Worm (Caenorhabditis elegans) whole organism, young adult: ENCODE data around the gene nlp-41.

Experiments used
- B0035.1 ChIP-seq: sonication (generic microtip); optimal IDR thresholded peaks from 2 replicates; lab custom pipeline; 2016; ENCODE audit warnings: missing genetic modification characterization, mild to moderate bottlenecking, missing compliant biosample characterization, missing genotype, missing genetic modification reagents
- B0336.3 ChIP-seq: fragments of 200-800 bp; sonication (Bioruptor generic); IDR thresholded peaks from 2 replicates; pipeline ENCODE4 v1.3.6; 2022; ENCODE audit warnings: missing genetic modification characterization, missing compliant biosample characterization
- C17E4.6 ChIP-seq: fragments of 200-800 bp; sonication (Bioruptor generic); IDR thresholded peaks from 2 replicates; pipeline ENCODE4 v1.3.6; 2022; ENCODE audit warnings: missing genetic modification reagents, missing genetic modification characterization, missing compliant biosample characterization
- D2030.7 ChIP-seq: fragments of 200-800 bp; sonication (Bioruptor generic); IDR thresholded peaks from 2 replicates; pipeline ENCODE4 v1.3.6; 2022; ENCODE audit warnings: missing genetic modification reagents, missing genetic modification characterization, missing compliant biosample characterization
- F22D6.2 ChIP-seq: sonication (generic microtip); optimal IDR thresholded peaks from 2 replicates; lab custom pipeline; 2016; ENCODE audit warnings: mild to moderate bottlenecking, missing genetic modification characterization, missing compliant biosample characterization
- F23B12.7 ChIP-seq: sonication (generic microtip); optimal IDR thresholded peaks from 2 replicates; lab custom pipeline; 2017; ENCODE audit warnings: missing genetic modification characterization, mild to moderate bottlenecking, missing compliant biosample characterization, antibody characterized with exemption, moderate library complexity; ENCODE audit not compliant: insufficient read depth
- F33H1.4 ChIP-seq: fragments of 200-800 bp; sonication (Bioruptor generic); IDR thresholded peaks from 2 replicates; pipeline ENCODE4 v1.3.6; 2022; ENCODE audit warnings: missing genetic modification reagents, missing genetic modification characterization, missing compliant biosample characterization
- F49E8.2 ChIP-seq: sonication (generic microtip); optimal IDR thresholded peaks from 3 replicates; lab custom pipeline; 2017; ENCODE audit warnings: missing genetic modification characterization, mild to moderate bottlenecking, missing compliant biosample characterization, antibody characterized with exemption, moderate library complexity; ENCODE audit not compliant: insufficient read depth
- K12H6.12 ChIP-seq: fragments of 200-800 bp; sonication (Bioruptor generic); optimal IDR thresholded peaks from 2 replicates; lab custom pipeline; 2018; ENCODE audit warnings: mild to moderate bottlenecking, missing genetic modification characterization, missing compliant biosample characterization
- ZK185.1 ChIP-seq: sonication (generic microtip); optimal IDR thresholded peaks from 2 replicates; lab custom pipeline; 2016; ENCODE audit warnings: mild to moderate bottlenecking, missing genetic modification characterization, missing compliant biosample characterization; ENCODE audit not compliant: poor library complexity, severe bottlenecking
- akir-1 ChIP-seq: fragments of 200-800 bp; sonication (Bioruptor generic); optimal IDR thresholded peaks from 2 replicates; lab custom pipeline; 2018; ENCODE audit warnings: mild to moderate bottlenecking, missing genetic modification characterization, moderate library complexity, missing compliant biosample characterization
- aptf-2 ChIP-seq: fragments of 200-800 bp; sonication (Bioruptor generic); conservative IDR thresholded peaks from 2 replicates; pipeline ENCODE4 v1.3.6; 2022; ENCODE audit warnings: missing genetic modification reagents, missing genetic modification characterization, missing compliant biosample characterization
- athp-1 ChIP-seq: sonication (generic microtip); optimal IDR thresholded peaks from 2 replicates; lab custom pipeline; 2017; ENCODE audit warnings: mild to moderate bottlenecking, missing genetic modification characterization, missing compliant biosample characterization
- attf-5 ChIP-seq: fragments of 200-800 bp; sonication (Bioruptor generic); optimal IDR thresholded peaks from 2 replicates; lab custom pipeline; 2018; ENCODE audit warnings: mild to moderate bottlenecking, missing genetic modification characterization, missing compliant biosample characterization
- bed-1 ChIP-seq: fragments of 200-800 bp; sonication (Bioruptor generic); IDR thresholded peaks from 2 replicates; pipeline ENCODE4 v1.3.6; 2022; ENCODE audit warnings: missing genetic modification reagents, missing genetic modification characterization, missing compliant biosample characterization
- bed-2 ChIP-seq: fragments of 200-800 bp; sonication (Bioruptor generic); IDR thresholded peaks from 2 replicates; pipeline ENCODE4 v1.3.6; 2022; ENCODE audit warnings: missing genetic modification reagents, missing genetic modification characterization, missing compliant biosample characterization
- ceh-40 ChIP-seq: fragments of 200-800 bp; sonication (Bioruptor generic); IDR thresholded peaks from 2 replicates; pipeline ENCODE4 v1.3.6; 2022; ENCODE audit warnings: missing genetic modification characterization, missing compliant biosample characterization
- ceh-79 ChIP-seq: sonication (generic microtip); optimal IDR thresholded peaks from 2 replicates; lab custom pipeline; 2017; ENCODE audit warnings: mild to moderate bottlenecking, missing genetic modification characterization, missing compliant biosample characterization
- ceh-91 ChIP-seq: fragments of 200-800 bp; sonication (Bioruptor generic); IDR thresholded peaks from 2 replicates; pipeline ENCODE4 v1.3.6; 2022; ENCODE audit warnings: missing genetic modification reagents, missing genetic modification characterization, missing compliant biosample characterization
- egl-18 ChIP-seq: fragments of 200-800 bp; sonication (Bioruptor generic); IDR thresholded peaks from 2 replicates; pipeline ENCODE4 v1.3.6; 2022; ENCODE audit warnings: missing genetic modification reagents, missing genetic modification characterization, missing compliant biosample characterization
- egl-44 ChIP-seq: fragments of 200-800 bp; sonication (Bioruptor generic); IDR thresholded peaks from 2 replicates; pipeline ENCODE4 v1.3.6; 2022; ENCODE audit warnings: missing genetic modification reagents, missing genetic modification characterization, missing compliant biosample characterization
- egrh-3 ChIP-seq: fragments of 200-800 bp; sonication (Bioruptor generic); IDR thresholded peaks from 2 replicates; pipeline ENCODE4 v1.3.6; 2022; ENCODE audit warnings: missing genetic modification reagents, missing genetic modification characterization, missing compliant biosample characterization
- ekl-4 ChIP-seq: fragments of 200-800 bp; sonication (Bioruptor generic); IDR thresholded peaks from 2 replicates; pipeline ENCODE4 v1.3.6; 2022; ENCODE audit warnings: missing genetic modification reagents, missing genetic modification characterization, missing compliant biosample characterization
- ets-4 ChIP-seq: fragments of 200-800 bp; sonication (Bioruptor generic); optimal IDR thresholded peaks from 2 replicates; lab custom pipeline; 2018; ENCODE audit warnings: mild to moderate bottlenecking, missing genetic modification characterization, missing compliant biosample characterization
- hmg-1.2 ChIP-seq: fragments of 200-800 bp; sonication (Bioruptor generic); IDR thresholded peaks from 2 replicates; pipeline ENCODE4 v1.3.6; 2022; ENCODE audit warnings: missing genetic modification reagents, missing genetic modification characterization, missing compliant biosample characterization
- hmg-20 ChIP-seq: fragments of 200-800 bp; sonication (Bioruptor generic); IDR thresholded peaks from 2 replicates; pipeline ENCODE4 v1.3.6; 2022; ENCODE audit warnings: missing genetic modification reagents, missing genetic modification characterization, missing compliant biosample characterization
- let-526 ChIP-seq: fragments of 200-800 bp; sonication (Bioruptor generic); IDR thresholded peaks from 2 replicates; pipeline ENCODE4 v1.3.6; 2022; ENCODE audit warnings: missing genetic modification reagents, missing genetic modification characterization, missing compliant biosample characterization
- let-607 ChIP-seq, 2 experiments: fragments of 200-800 bp in 1 of 2; sonication (Bioruptor generic) in 1 of 2; sonication (generic microtip) in 1 of 2; optimal IDR thresholded peaks; 2 replicates each; lab custom pipeline; 2016 to 2018; ENCODE audit warnings: mild to moderate bottlenecking in 2 of 2, missing compliant biosample characterization in 2 of 2, missing genetic modification characterization in 2 of 2, moderate library complexity in 2 of 2, missing genotype in 1 of 2
- lin-35 ChIP-seq, 3 experiments: fragments of 150-350 bp in 2 of 3; sonication (generic microtip) in 1 of 3; optimal IDR thresholded peaks; 2 replicates each; lab custom pipeline; 2014 to 2018; ENCODE audit warnings: missing biosample characterization in 3 of 3, missing genetic modification characterization in 3 of 3, missing genetic modification reagents in 3 of 3
- lin-54 ChIP-seq: fragments of 200-800 bp; sonication (Bioruptor generic); optimal IDR thresholded peaks from 2 replicates; lab custom pipeline; 2018; ENCODE audit warnings: mild to moderate bottlenecking, missing genetic modification characterization, missing compliant biosample characterization
- madf-10 ChIP-seq: sonication (generic microtip); optimal IDR thresholded peaks from 2 replicates; lab custom pipeline; 2016; ENCODE audit warnings: mild to moderate bottlenecking, missing genetic modification characterization, missing compliant biosample characterization
- mel-28 ChIP-seq: sonication (generic microtip); optimal IDR thresholded peaks from 2 replicates; lab custom pipeline; 2016; ENCODE audit warnings: borderline replicate concordance, mild to moderate bottlenecking, missing genetic modification characterization, missing compliant biosample characterization
- mxl-1 ChIP-seq: sonication (generic microtip); optimal IDR thresholded peaks from 2 replicates; lab custom pipeline; 2016; ENCODE audit warnings: missing genetic modification characterization, missing compliant biosample characterization
- nhr-27 ChIP-seq: fragments of 200-800 bp; sonication (Bioruptor generic); optimal IDR thresholded peaks from 2 replicates; lab custom pipeline; 2018; ENCODE audit warnings: mild to moderate bottlenecking, missing genetic modification characterization, moderate library complexity, missing compliant biosample characterization
- pbrm-1 ChIP-seq: fragments of 200-800 bp; sonication (Bioruptor generic); IDR thresholded peaks from 2 replicates; pipeline ENCODE4 v1.3.6; 2022; ENCODE audit warnings: missing genetic modification reagents, missing genetic modification characterization, missing compliant biosample characterization
- rcor-1 ChIP-seq: fragments of 200-800 bp; sonication (Bioruptor generic); IDR thresholded peaks from 2 replicates; pipeline ENCODE4 v1.3.6; 2022; ENCODE audit warnings: missing genetic modification reagents, missing genetic modification characterization, missing compliant biosample characterization
- rec-8 ChIP-seq, 2 experiments: sonication (generic microtip); optimal IDR thresholded peaks; 2 replicates each; lab custom pipeline; 2016; ENCODE audit warnings: mild to moderate bottlenecking in 2 of 2, missing genetic modification characterization in 2 of 2, missing genetic modification reagents in 2 of 2, missing genotype in 2 of 2, missing biosample characterization in 1 of 2, missing compliant biosample characterization in 1 of 2, moderate library complexity in 1 of 2
- tbp1 ChIP-seq: fragments of 200-800 bp; sonication (Bioruptor generic); optimal IDR thresholded peaks from 2 replicates; lab custom pipeline; 2018; ENCODE audit warnings: mild to moderate bottlenecking, missing genetic modification characterization, missing compliant biosample characterization
- tlf-1 ChIP-seq: fragments of 200-800 bp; sonication (Bioruptor generic); optimal IDR thresholded peaks from 2 replicates; lab custom pipeline; 2018; ENCODE audit warnings: mild to moderate bottlenecking, missing genetic modification characterization, missing compliant biosample characterization
- unc-130 ChIP-seq: sonication (generic microtip); optimal IDR thresholded peaks from 2 replicates; lab custom pipeline; 2016; ENCODE audit warnings: missing genetic modification reagents, missing genetic modification characterization, missing compliant biosample characterization
- xnd-1 ChIP-seq: sonication (generic microtip); optimal IDR thresholded peaks from 2 replicates; lab custom pipeline; 2016; ENCODE audit warnings: missing genotype, missing genetic modification reagents, missing genetic modification characterization, missing compliant biosample characterization
- ztf-22 ChIP-seq: fragments of 200-800 bp; sonication (Bioruptor generic); optimal IDR thresholded peaks from 2 replicates; lab custom pipeline; 2018; ENCODE audit warnings: mild to moderate bottlenecking, missing genetic modification characterization, moderate library complexity, missing compliant biosample characterization
- ztf-25 ChIP-seq: fragments of 200-800 bp; sonication (Bioruptor generic); IDR thresholded peaks from 2 replicates; pipeline ENCODE4 v1.3.6; 2022; ENCODE audit warnings: missing genetic modification reagents, missing genetic modification characterization, missing compliant biosample characterization
- ztf-26 ChIP-seq: sonication (generic microtip); optimal IDR thresholded peaks from 2 replicates; lab custom pipeline; 2017; ENCODE audit warnings: missing genetic modification characterization, missing compliant biosample characterization
- ztf-6 ChIP-seq: fragments of 200-800 bp; sonication (Bioruptor generic); IDR thresholded peaks from 2 replicates; pipeline ENCODE4 v1.3.6; 2022; ENCODE audit warnings: missing genetic modification reagents, missing genetic modification characterization, missing compliant biosample characterization

The nlp-41 gene

DNA sequence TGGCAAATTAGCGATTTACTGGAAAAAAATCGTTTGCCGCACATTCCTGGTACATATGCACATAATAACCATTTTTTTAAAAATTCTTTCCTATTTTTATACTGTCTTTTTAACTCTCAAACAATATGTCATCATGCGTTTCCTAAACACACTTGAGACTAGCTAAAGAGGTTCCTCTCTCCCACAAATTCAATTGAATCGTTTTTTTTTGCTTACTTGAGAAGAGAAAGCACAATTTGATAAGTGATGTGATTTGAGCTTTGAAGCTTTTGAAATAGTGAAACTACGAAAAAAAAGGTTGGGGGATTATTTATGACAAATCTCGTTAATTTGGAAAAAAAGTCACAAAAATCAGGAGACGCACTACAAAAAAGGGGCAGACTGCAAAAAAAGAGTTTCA is 4.3 kb downstream of the nlp-41 start:
- TF ChIP-seq akir-1 (GFP tag; lab: Kevin White, UChicago), result no peak

DNA sequence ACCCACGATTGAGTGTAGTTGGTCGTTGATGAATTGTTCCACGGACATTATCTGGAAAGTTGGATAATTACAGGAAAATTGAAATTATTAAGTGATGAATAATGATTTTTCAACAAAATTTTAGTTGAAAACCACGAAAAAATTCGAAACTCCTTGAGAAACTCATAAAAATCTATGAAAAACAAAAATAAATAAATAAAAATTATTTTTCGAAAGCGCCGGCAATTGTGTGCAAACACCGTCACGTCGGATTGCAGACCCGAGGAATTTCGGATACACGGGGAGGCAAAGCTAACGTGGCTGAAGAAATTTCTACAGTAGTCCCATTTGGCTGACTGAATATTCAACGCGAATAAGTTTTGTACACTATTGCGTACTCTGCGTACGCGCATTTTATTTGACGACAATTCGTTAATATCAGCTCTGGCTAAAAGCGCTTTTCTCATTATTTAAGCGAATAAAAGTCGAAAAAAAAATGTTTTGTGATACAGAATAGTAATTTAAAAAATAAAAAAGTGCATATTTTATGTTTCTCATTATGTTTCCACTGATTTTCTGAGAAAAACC is 10.9 kb downstream of the nlp-41 start, which contains the start of gene mog-4:
Gene mog-4, minus strand, starts transcription at position 51 of the 567 bp plus-strand sequence.
- TF ChIP-seq egl-44 (GFP tag; lab: Robert Waterston, UW) (peak; percentile 97), aptf-2 (GFP tag; lab: Robert Waterston, UW) (peak; percentile 99), let-607 (tag; optimal IDR thresholded peaks at IDR 0.05; lab: Kevin White, UChicago) (peak; percentile 97 to 98), mxl-1 (tag; lab: Kevin White, UChicago) (peak; percentile 28), egrh-3 (GFP tag; lab: Robert Waterston, UW) (peak; percentile 90), bed-1 (GFP tag; lab: Robert Waterston, UW) (peak; percentile 98), nhr-27 (peak; percentile 58), hmg-20 (GFP tag; lab: Robert Waterston, UW) (peak; percentile 95), unc-130 (GFP tag; lab: Kevin White, UChicago) (peak; percentile 97), D2030.7 (GFP tag; lab: Robert Waterston, UW) (peak; percentile 100), ZK185.1 (tag; lab: Kevin White, UChicago) (peak; percentile 97), bed-2 (GFP tag; lab: Robert Waterston, UW) (peak; percentile 100), hmg-1.2 (GFP tag; lab: Robert Waterston, UW) (peak; percentile 100), ets-4 (GFP tag; lab: Kevin White, UChicago) (peak; percentile 10), tlf-1 (GFP tag; lab: Kevin White, UChicago) (peak; percentile 98), K12H6.12 (tag; lab: Kevin White, UChicago) (peak; percentile 97), lin-54 (GFP tag; lab: Kevin White, UChicago) (peak; percentile 97), C17E4.6 (peak; percentile 100), F23B12.7 (tag; lab: Kevin White, UChicago) (peak; percentile 25), madf-10 (tag; lab: Kevin White, UChicago) (peak; percentile 93), egl-18 (GFP tag; lab: Robert Waterston, UW) (peak; percentile 97), mel-28 (peak; percentile 76), rec-8 (tag; optimal IDR thresholded peaks at IDR 0.05; lab: Kevin White, UChicago) (peak; percentile 62 to 86), F49E8.2 (tag; lab: Kevin White, UChicago) (peak; percentile 51), F22D6.2 (tag; lab: Kevin White, UChicago) (peak; percentile 89), ztf-26 (tag; lab: Kevin White, UChicago) (peak; percentile 96), akir-1 (GFP tag; lab: Kevin White, UChicago) (peak; percentile 89), xnd-1 (peak; percentile 86), rcor-1 (GFP tag; lab: Robert Waterston, UW) (peak; percentile 99), pbrm-1 (GFP tag; lab: Robert Waterston, UW) (peak; percentile 99), ceh-40 (GFP tag; lab: Robert Waterston, UW) (peak; percentile 95), tbp1 (GFP tag; lab: Kevin White, UChicago) (peak; percentile 76), B0035.1 (tag; lab: Kevin White, UChicago) (peak; percentile 81), B0336.3 (GFP tag; lab: Robert Waterston, UW) (peak; percentile 92), ztf-6 (GFP tag; lab: Robert Waterston, UW) (peak; percentile 100), lin-35 (GFP tag; optimal IDR thresholded peaks at IDR 0.05; lab: Kevin White, UChicago) (peak in 2 of 3 experiments; percentile 26 to 84), let-526 (GFP tag; lab: Robert Waterston, UW) (peak; percentile 100), athp-1 (tag; lab: Kevin White, UChicago) (peak; percentile 97), ztf-25 (peak; percentile 100), ztf-22 (GFP tag; lab: Kevin White, UChicago) (peak; percentile 80), ceh-79 (tag; lab: Kevin White, UChicago) (peak; percentile 61), F33H1.4 (GFP tag; lab: Robert Waterston, UW) (peak; percentile 97), attf-5 (GFP tag; lab: Kevin White, UChicago) (peak; percentile 99), ekl-4 (GFP tag; lab: Robert Waterston, UW) (peak; percentile 99), ceh-91 (GFP tag; lab: Robert Waterston, UW) (peak; percentile 100)
